Fruit fly (Drosophila melanogaster) whole organism, embryonic: ENCODE data around the gene Ctu2.
A peak's percentile ranks its signal among the peaks of the same experiment; 100 is the strongest.

Experiments used
- Bgb ChIP-seq: fragments of 200-800 bp; sonication (Bioruptor generic); IDR thresholded peaks from 2 replicates; pipeline ENCODE4 v1.3.6; 2022; ENCODE audit warnings: missing biosample characterization, missing genetic modification characterization; ENCODE audit not compliant: partially characterized antibody
- CG11723 ChIP-seq: fragments of 200-800 bp; sonication (Bioruptor generic); optimal IDR thresholded peaks from 2 replicates; lab custom pipeline; 2017; ENCODE audit warnings: missing biosample characterization, mild to moderate bottlenecking, missing genetic modification characterization
- CG12942 ChIP-seq: fragments of 200-800 bp; sonication (Bioruptor generic); optimal IDR thresholded peaks from 3 replicates; lab custom pipeline; 2016; ENCODE audit warnings: missing biosample characterization, missing genetic modification characterization
- CG13296 ChIP-seq: fragments of 200-800 bp; sonication (Bioruptor generic); optimal IDR thresholded peaks from 3 replicates; lab custom pipeline; 2018; ENCODE audit warnings: missing biosample characterization, mild to moderate bottlenecking, missing genetic modification characterization
- CG15479 ChIP-seq: fragments of 200-800 bp; sonication (Bioruptor generic); optimal IDR thresholded peaks from 3 replicates; lab custom pipeline; 2019; ENCODE audit warnings: missing biosample characterization, mild to moderate bottlenecking, missing genetic modification characterization, moderate library complexity
- CG15696 ChIP-seq: fragments of 200-800 bp; sonication (Bioruptor generic); optimal IDR thresholded peaks from 2 replicates; lab custom pipeline; 2019; ENCODE audit warnings: missing biosample characterization, mild to moderate bottlenecking, missing genetic modification characterization, moderate library complexity
- CG1602 ChIP-seq: fragments of 200-800 bp; sonication (Bioruptor generic); optimal IDR thresholded peaks from 3 replicates; lab custom pipeline; 2016; ENCODE audit warnings: missing biosample characterization, missing genetic modification characterization
- CG16815 ChIP-seq: fragments of 200-800 bp; sonication (Bioruptor generic); optimal IDR thresholded peaks from 3 replicates; lab custom pipeline; 2017; ENCODE audit warnings: missing biosample characterization, mild to moderate bottlenecking, missing genetic modification characterization
- CG2678 ChIP-seq: fragments of 200-800 bp; sonication (Bioruptor generic); optimal IDR thresholded peaks from 3 replicates; lab custom pipeline; 2019; ENCODE audit warnings: missing biosample characterization, mild to moderate bottlenecking, missing genetic modification characterization, moderate library complexity
- CG2712 ChIP-seq: fragments of 200-800 bp; optimal IDR thresholded peaks from 3 replicates; lab custom pipeline; 2019; ENCODE audit warnings: missing biosample characterization, mild to moderate bottlenecking, missing genetic modification characterization, moderate library complexity
- CG31388 ChIP-seq: fragments of 200-800 bp; sonication (Bioruptor generic); optimal IDR thresholded peaks from 2 replicates; lab custom pipeline; 2016; ENCODE audit warnings: missing biosample characterization, missing genetic modification characterization
- CG3281 ChIP-seq: fragments of 200-800 bp; sonication (Bioruptor generic); optimal IDR thresholded peaks from 3 replicates; lab custom pipeline; 2017; ENCODE audit warnings: missing biosample characterization, mild to moderate bottlenecking, missing genetic modification characterization
- CG4617 ChIP-seq: fragments of 200-800 bp; sonication (Bioruptor generic); optimal IDR thresholded peaks from 3 replicates; lab custom pipeline; 2016; ENCODE audit warnings: missing biosample characterization, missing genetic modification characterization, borderline replicate concordance
- CG4730 ChIP-seq: fragments of 200-800 bp; sonication (Bioruptor generic); IDR thresholded peaks from 2 replicates; pipeline ENCODE4 v1.3.6; 2022; ENCODE audit warnings: missing biosample characterization, missing genetic modification characterization
- CG5245 ChIP-seq: fragments of 200-800 bp; sonication (Bioruptor generic); optimal IDR thresholded peaks from 3 replicates; lab custom pipeline; 2016; ENCODE audit warnings: missing biosample characterization, missing genetic modification characterization
- CG7928 ChIP-seq: fragments of 200-800 bp; sonication (Bioruptor generic); optimal IDR thresholded peaks from 2 replicates; lab custom pipeline; 2017; ENCODE audit warnings: missing biosample characterization, mild to moderate bottlenecking, missing genetic modification characterization
- CG7987 ChIP-seq: fragments of 200-800 bp; sonication (Bioruptor generic); optimal IDR thresholded peaks from 2 replicates; lab custom pipeline; 2018; ENCODE audit warnings: missing biosample characterization, mild to moderate bottlenecking, missing genetic modification characterization, moderate library complexity
- Camta ChIP-seq: fragments of 200-800 bp; sonication (Bioruptor generic); optimal IDR thresholded peaks from 2 replicates; lab custom pipeline; 2016; ENCODE audit warnings: missing biosample characterization, missing genetic modification characterization
- Ets65A ChIP-seq: fragments of 200-800 bp; sonication (Bioruptor generic); peaks from one replicate; lab custom pipeline; 2016; ENCODE audit warnings: missing biosample characterization, missing genetic modification characterization
- Fer3 ChIP-seq: fragments of 200-800 bp; sonication (Bioruptor generic); optimal IDR thresholded peaks from 2 replicates; lab custom pipeline; 2018; ENCODE audit warnings: missing biosample characterization, mild to moderate bottlenecking, missing genetic modification characterization, moderate library complexity
- HmgD ChIP-seq: fragments of 200-800 bp; sonication (Bioruptor generic); optimal IDR thresholded peaks from 3 replicates; lab custom pipeline; 2016; ENCODE audit warnings: missing biosample characterization, missing genetic modification characterization
- Med ChIP-seq: fragments of 200-800 bp; sonication (Bioruptor generic); peaks from one replicate; lab custom pipeline; 2016; ENCODE audit warnings: missing biosample characterization, missing genetic modification characterization, mild to moderate bottlenecking, inconsistent platforms, moderate library complexity
- Side ChIP-seq: fragments of 200-800 bp; sonication (Bioruptor generic); optimal IDR thresholded peaks from 2 replicates; lab custom pipeline; 2016; ENCODE audit warnings: missing biosample characterization, missing genetic modification characterization
- Sin3A ChIP-seq: fragments of >200 bp; optimal IDR thresholded peaks from 2 replicates; lab custom pipeline; 2018
- Sox100B ChIP-seq: fragments of 200-800 bp; sonication (Bioruptor generic); optimal IDR thresholded peaks from 3 replicates; lab custom pipeline; 2018; ENCODE audit warnings: missing biosample characterization, mild to moderate bottlenecking, missing genetic modification characterization
- Sry-β ChIP-seq: fragments of 200-800 bp; sonication (Bioruptor generic); optimal IDR thresholded peaks from 2 replicates; lab custom pipeline; 2018; ENCODE audit warnings: missing biosample characterization, mild to moderate bottlenecking, missing genetic modification characterization, moderate library complexity
- Sry-δ ChIP-seq: fragments of 200-800 bp; sonication (Bioruptor generic); optimal IDR thresholded peaks from 2 replicates; lab custom pipeline; 2016; ENCODE audit warnings: missing biosample characterization, missing genetic modification characterization
- YL-1 ChIP-seq: fragments of 200-800 bp; sonication (Bioruptor generic); optimal IDR thresholded peaks from 3 replicates; lab custom pipeline; 2017; ENCODE audit warnings: missing biosample characterization, mild to moderate bottlenecking, missing genetic modification characterization
- bowl ChIP-seq: fragments of 200-800 bp; sonication (Bioruptor generic); IDR thresholded peaks from 2 replicates; pipeline ENCODE4 v1.3.6; 2022; ENCODE audit warnings: missing biosample characterization, missing genetic modification characterization
- cas ChIP-seq: fragments of 200-800 bp; sonication (Bioruptor generic); IDR thresholded peaks from 2 replicates; pipeline ENCODE4 v1.3.6; 2022; ENCODE audit warnings: missing biosample characterization, missing genetic modification characterization
- danr ChIP-seq: fragments of 200-800 bp; sonication (Bioruptor generic); IDR thresholded peaks from 2 replicates; pipeline ENCODE4 v1.3.6; 2022; ENCODE audit warnings: missing biosample characterization, missing genetic modification characterization
- ems ChIP-seq: fragments of 200-800 bp; sonication (Bioruptor generic); optimal IDR thresholded peaks from 3 replicates; lab custom pipeline; 2016; ENCODE audit warnings: missing biosample characterization, missing genetic modification characterization
- esg ChIP-seq: fragments of 200-800 bp; sonication (Bioruptor generic); conservative IDR thresholded peaks from 2 replicates; pipeline ENCODE4 v1.3.6; 2022; ENCODE audit warnings: missing biosample characterization, missing genetic modification characterization
- gt ChIP-seq: fragments of 200-800 bp; sonication (Bioruptor generic); IDR thresholded peaks from 2 replicates; pipeline ENCODE4 v1.3.6; 2022; ENCODE audit warnings: missing biosample characterization, missing genetic modification characterization
- h ChIP-seq: fragments of >200 bp; optimal IDR thresholded peaks from 2 replicates; lab custom pipeline; 2017
- hbn ChIP-seq: fragments of 200-800 bp; sonication (Bioruptor generic); IDR thresholded peaks from 2 replicates; pipeline ENCODE4 v1.3.6; 2022; ENCODE audit warnings: missing biosample characterization, missing genetic modification characterization; ENCODE audit not compliant: partially characterized antibody
- her ChIP-seq: fragments of 200-800 bp; sonication (Bioruptor generic); optimal IDR thresholded peaks from 2 replicates; lab custom pipeline; 2016; ENCODE audit warnings: missing biosample characterization, missing genetic modification characterization
- inv ChIP-seq: fragments of 200-800 bp; sonication (Bioruptor generic); IDR thresholded peaks from 2 replicates; pipeline ENCODE4 v1.3.6; 2022; ENCODE audit warnings: missing biosample characterization, missing genetic modification characterization; ENCODE audit not compliant: partially characterized antibody
- oc ChIP-seq: fragments of 200-800 bp; sonication (Bioruptor generic); optimal IDR thresholded peaks from 2 replicates; lab custom pipeline; 2018; ENCODE audit warnings: missing biosample characterization, mild to moderate bottlenecking, missing genetic modification characterization, moderate library complexity
- onecut ChIP-seq: fragments of 200-800 bp; sonication (Bioruptor generic); IDR thresholded peaks from 2 replicates; pipeline ENCODE4 v1.3.6; 2022; ENCODE audit warnings: missing biosample characterization, missing genetic modification characterization
- otp ChIP-seq: fragments of 200-800 bp; sonication (Bioruptor generic); IDR thresholded peaks from 3 replicates; pipeline ENCODE4, ENCODE4 v1.3.6; 2022; ENCODE audit warnings: missing biosample characterization, missing genetic modification characterization
- salm ChIP-seq: fragments of 200-800 bp; sonication (Bioruptor generic); optimal IDR thresholded peaks from 2 replicates; lab custom pipeline; 2018; ENCODE audit warnings: missing biosample characterization, mild to moderate bottlenecking, missing genetic modification characterization
- sisA ChIP-seq: fragments of 200-800 bp; sonication (Bioruptor generic); IDR thresholded peaks from 2 replicates; pipeline ENCODE4 v1.3.6; 2022; ENCODE audit warnings: missing biosample characterization, missing genetic modification characterization
- sna ChIP-seq: fragments of 200-800 bp; sonication (Bioruptor generic); IDR thresholded peaks from 2 replicates; pipeline ENCODE4 v1.3.6; 2022; ENCODE audit warnings: missing biosample characterization, missing genetic modification characterization; ENCODE audit not compliant: partially characterized antibody
- tgo ChIP-seq: fragments of 200-800 bp; sonication (Bioruptor generic); IDR thresholded peaks from 3 replicates; pipeline ENCODE4 v1.3.6; 2022; ENCODE audit warnings: missing biosample characterization, missing genetic modification characterization
- tll ChIP-seq, 2 experiments: fragments of 200-800 bp in 1 of 2; fragments of >200 bp in 1 of 2; sonication (Bioruptor generic) in 1 of 2; optimal IDR thresholded peaks; 2 replicates each; lab custom pipeline; 2017 to 2019; ENCODE audit warnings: missing biosample characterization in 2 of 2, missing genetic modification characterization in 2 of 2, mild to moderate bottlenecking in 1 of 2, moderate library complexity in 1 of 2
- trem ChIP-seq: fragments of 200-800 bp; optimal IDR thresholded peaks from 3 replicates; lab custom pipeline; 2019; ENCODE audit warnings: missing biosample characterization, mild to moderate bottlenecking, missing genetic modification characterization, moderate library complexity

Gene Ctu2

dm6 chr2L:19452535-19453317 lies 40.3 kb downstream of the Ctu2 start (continued):
- TF ChIP-seq Ets65A (GFP tag; lab: Kevin White, UChicago), result peak; percentile 93
- peak; percentile 56 for TF ChIP-seq sisA (GFP tag; lab: Robert Waterston, UW)
- TF ChIP-seq oc (tag; lab: Kevin White, UChicago), result no peak

- TF ChIP-seq CG5245 (GFP tag; lab: Kevin White, UChicago) (peak; percentile 90), Sin3A (peak; percentile 98), CG15479 (peak; percentile 93), Sox100B (GFP tag; lab: Kevin White, UChicago) (no peak), CG4617 (peak; percentile 96), HmgD (GFP tag; lab: Kevin White, UChicago) (peak; percentile 96), Med (GFP tag; lab: Kevin White, UChicago) (peak; percentile 99), sna (GFP tag; lab: Robert Waterston, UW) (no peak; the same call in 1 of the 2 replicates), her (peak; percentile 86), Camta (peak; percentile 90), cas (peak; percentile 89), ems (GFP tag; lab: Kevin White, UChicago) (peak; percentile 95), CG2678 (tag; lab: Kevin White, UChicago) (peak; percentile 90), tll (GFP tag; optimal IDR thresholded peaks at IDR 0.05; lab: Kevin White, UChicago) (peak; percentile 50 to 94), tgo (GFP tag; lab: Robert Waterston, UW) (peak; percentile 93), h (no peak), CG16815 (GFP tag; lab: Kevin White, UChicago) (peak; percentile 94), danr (GFP tag; lab: Robert Waterston, UW) (peak; percentile 89), CG4730 (peak; percentile 90), otp (GFP tag; lab: Robert Waterston, UW) (peak; percentile 79; the same call in 2 of the 3 replicates), onecut (GFP tag; lab: Robert Waterston, UW) (peak; percentile 64; the same call in 1 of the 2 replicates), Sry-δ (GFP tag; lab: Kevin White, UChicago) (peak; percentile 82), Side (GFP tag; lab: Kevin White, UChicago) (peak; percentile 91), Bgb (GFP tag; lab: Robert Waterston, UW) (0 out of 2 replicates have a peak, but pooled peaks have one; percentile 17), CG2712 (tag; lab: Kevin White, UChicago) (peak; percentile 92), CG15696 (peak; percentile 91), CG1602 (GFP tag; lab: Kevin White, UChicago) (peak; percentile 95), CG11723 (GFP tag; lab: Kevin White, UChicago) (peak; percentile 85), CG7928 (GFP tag; lab: Kevin White, UChicago) (peak; percentile 71), inv (peak; percentile 29; the same call in 1 of the 2 replicates), salm (tag; lab: Kevin White, UChicago) (peak; percentile 65), trem (tag; lab: Kevin White, UChicago) (peak; percentile 83), CG12942 (peak; percentile 96), YL-1 (peak; percentile 87), CG13296 (GFP tag; lab: Kevin White, UChicago) (peak; percentile 84), CG31388 (GFP tag; lab: Kevin White, UChicago) (peak; percentile 72), oc (tag; lab: Kevin White, UChicago) (peak; percentile 65), Fer3 (tag; lab: Kevin White, UChicago) (peak; percentile 88), esg (GFP tag; lab: Robert Waterston, UW) (peak; percentile 94), CG3281 (GFP tag; lab: Kevin White, UChicago) (peak; percentile 90), bowl (GFP tag; lab: Robert Waterston, UW) (peak; percentile 48; the same call in 1 of the 2 replicates), gt (GFP tag; lab: Robert Waterston, UW) (peak; percentile 83), hbn (GFP tag; lab: Robert Waterston, UW) (no peak), CG7987 (GFP tag; lab: Kevin White, UChicago) (peak; percentile 87), Sry-β (GFP tag; lab: Kevin White, UChicago) (peak; percentile 98)
Measured at dm6 chr2L:19444734-19445140, 48.3 kb downstream of the Ctu2 start, which contains the start of gene Hs2st. TSS of gene Hs2st (minus strand) at chr2L:19444750.
